Worm (Caenorhabditis elegans): ENCODE measurements around the gene F40G9.5.

- no peak for TF ChIP-seq ztf-11 (tag; optimal IDR thresholded peaks at IDR 0.05)
- TF ChIP-seq dmd-8 (GFP tag; IDR thresholded peaks at IDR 0.05) = no peak
- no peak for TF ChIP-seq nhr-11 (tag; optimal IDR thresholded peaks at IDR 0.05)
- no peak for TF ChIP-seq pha-4 (GFP tag; IDR thresholded peaks at IDR 0.05)
- TF ChIP-seq pha-4 (tag; optimal IDR thresholded peaks at IDR 0.05) = no peak
- TF ChIP-seq zag-1 (tag; optimal IDR thresholded peaks at IDR 0.05) = no peak
- TF ChIP-seq ama-1 (optimal IDR thresholded peaks at IDR 0.05) = no peak
- no peak for TF ChIP-seq aly-2 (tag; optimal IDR thresholded peaks at IDR 0.05)
These were observed 7.6 kb upstream of the F40G9.5 start, which contains the start of gene F40G9.19 for ce11 chrIII:173501-173900.
